Worm (Caenorhabditis elegans) whole organism, L4 larva: ENCODE results near the gene pcp-5.

Experiments used
- D1046.2 ChIP-seq: fragments of 200-800 bp; sonication (Bioruptor generic); IDR thresholded peaks from 2 replicates; pipeline ENCODE4 v1.3.6; 2022; ENCODE audit warnings: missing genetic modification characterization, missing compliant biosample characterization
- F10B5.3 ChIP-seq: sonication (generic microtip); optimal IDR thresholded peaks from 2 replicates; lab custom pipeline; 2016; ENCODE audit warnings: mild to moderate bottlenecking, missing genetic modification characterization, missing compliant biosample characterization
- F49E8.2 ChIP-seq: sonication (generic microtip); optimal IDR thresholded peaks from 2 replicates; lab custom pipeline; 2016; ENCODE audit warnings: missing compliant biosample characterization, mild to moderate bottlenecking, missing genetic modification characterization, borderline replicate concordance
- T20F7.1 ChIP-seq: fragments of 200-800 bp; sonication (Bioruptor generic); optimal IDR thresholded peaks from 2 replicates; lab custom pipeline; 2018; ENCODE audit warnings: mild to moderate bottlenecking, missing genetic modification characterization, missing compliant biosample characterization
- Y48G9A.11 ChIP-seq: fragments of 200-800 bp; sonication (Bioruptor generic); IDR thresholded peaks from 2 replicates; pipeline ENCODE4 v1.3.6; 2022; ENCODE audit warnings: missing genetic modification reagents, missing genetic modification characterization, missing compliant biosample characterization
- Y5F2A.4 ChIP-seq: fragments of 200-800 bp; sonication (Bioruptor generic); optimal IDR thresholded peaks from 2 replicates; lab custom pipeline; 2018; ENCODE audit warnings: mild to moderate bottlenecking, missing genetic modification characterization, missing compliant biosample characterization
- ZK337.2 ChIP-seq: fragments of 200-800 bp; sonication (Bioruptor generic); IDR thresholded peaks from 2 replicates; pipeline ENCODE4 v1.3.6; 2022; ENCODE audit warnings: missing genetic modification reagents, missing genetic modification characterization, missing compliant biosample characterization
- ZK546.5 ChIP-seq, 2 experiments: sonication (generic microtip); optimal IDR thresholded peaks; 2 replicates each; lab custom pipeline; 2017; ENCODE audit warnings: missing biosample characterization in 2 of 2, missing genetic modification characterization in 2 of 2
- arid-1 ChIP-seq: fragments of 200-800 bp; sonication (Bioruptor generic); conservative IDR thresholded peaks from 2 replicates; pipeline ENCODE4 v1.3.6; 2022; ENCODE audit warnings: missing genetic modification reagents, missing genetic modification characterization, missing compliant biosample characterization
- ceh-28 ChIP-seq: fragments of 150-350 bp; optimal IDR thresholded peaks from 2 replicates; lab custom pipeline; 2014; ENCODE audit warnings: missing biosample characterization, missing genetic modification reagents, missing genetic modification characterization
- ceh-32 ChIP-seq: sonication (generic microtip); optimal IDR thresholded peaks from 2 replicates; lab custom pipeline; 2016; ENCODE audit warnings: mild to moderate bottlenecking, missing genetic modification characterization, missing compliant biosample characterization; ENCODE audit not compliant: poor library complexity
- ceh-44 ChIP-seq: fragments of 200-800 bp; sonication (Bioruptor generic); IDR thresholded peaks from 2 replicates; pipeline ENCODE4 v1.3.6; 2022; ENCODE audit warnings: missing genetic modification reagents, missing genetic modification characterization, missing compliant biosample characterization
- ceh-62 ChIP-seq: sonication (generic microtip); optimal IDR thresholded peaks from 2 replicates; lab custom pipeline; 2017; ENCODE audit warnings: missing biosample characterization, missing genetic modification characterization
- ceh-82 ChIP-seq: sonication (generic microtip); optimal IDR thresholded peaks from 2 replicates; lab custom pipeline; 2017; ENCODE audit warnings: missing biosample characterization, missing genetic modification characterization
- cey-2 ChIP-seq: sonication (generic microtip); optimal IDR thresholded peaks from 3 replicates; lab custom pipeline; 2017; ENCODE audit warnings: missing genetic modification characterization, mild to moderate bottlenecking, missing compliant biosample characterization, antibody characterized with exemption, borderline replicate concordance; ENCODE audit not compliant: insufficient read depth
- ctbp-1 ChIP-seq: fragments of 200-800 bp; sonication (Bioruptor generic); IDR thresholded peaks from 2 replicates; pipeline ENCODE4 v1.3.6; 2022; ENCODE audit warnings: missing genetic modification reagents, missing genetic modification characterization, missing compliant biosample characterization
- daf-16 ChIP-seq, 3 experiments: sonication (generic microtip); optimal IDR thresholded peaks; 2 replicates each; lab custom pipeline; 2016 to 2017; ENCODE audit warnings: missing genetic modification characterization in 3 of 3, missing genetic modification reagents in 3 of 3, mild to moderate bottlenecking in 2 of 3, missing compliant biosample characterization in 2 of 3, missing biosample characterization in 1 of 3, moderate library complexity in 1 of 3
- daf-19 ChIP-seq: fragments of 200-800 bp; sonication (Bioruptor generic); conservative IDR thresholded peaks from 2 replicates; pipeline ENCODE4 v1.3.6; 2022; ENCODE audit warnings: missing genetic modification characterization, missing compliant biosample characterization
- dmd-6 ChIP-seq: fragments of 200-800 bp; sonication (Bioruptor generic); IDR thresholded peaks from 2 replicates; pipeline ENCODE4 v1.3.6; 2022; ENCODE audit warnings: missing genetic modification reagents, missing genetic modification characterization, missing compliant biosample characterization
- gei-8 ChIP-seq: fragments of 200-800 bp; sonication (Bioruptor generic); optimal IDR thresholded peaks from 2 replicates; lab custom pipeline; 2018; ENCODE audit warnings: mild to moderate bottlenecking, missing genetic modification characterization, missing compliant biosample characterization
- hif-1 ChIP-seq, 2 experiments: sonication (generic microtip); optimal IDR thresholded peaks; 2 replicates each; lab custom pipeline; 2016 to 2017; ENCODE audit warnings: missing compliant biosample characterization in 2 of 2, missing genetic modification characterization in 2 of 2, missing genetic modification reagents in 2 of 2, missing genotype in 2 of 2, mild to moderate bottlenecking in 1 of 2
- hmg-1.1 ChIP-seq: fragments of 200-800 bp; sonication (Bioruptor generic); IDR thresholded peaks from 2 replicates; pipeline ENCODE4 v1.3.6; 2022; ENCODE audit warnings: missing genetic modification reagents, missing genetic modification characterization, missing compliant biosample characterization
- lin-1 ChIP-seq: fragments of 200-800 bp; sonication (Bioruptor generic); IDR thresholded peaks from 2 replicates; pipeline ENCODE4 v1.3.6; 2022; ENCODE audit warnings: missing genetic modification reagents, missing genetic modification characterization, missing compliant biosample characterization
- lin-29 ChIP-seq: fragments of 200-800 bp; sonication (Bioruptor generic); IDR thresholded peaks from 2 replicates; pipeline ENCODE4 v1.3.6; 2022; ENCODE audit warnings: missing genetic modification reagents, missing genetic modification characterization, missing compliant biosample characterization
- lin-38 ChIP-seq: fragments of 200-800 bp; sonication (Bioruptor generic); IDR thresholded peaks from 2 replicates; pipeline ENCODE4 v1.3.6; 2022; ENCODE audit warnings: missing genetic modification reagents, missing genetic modification characterization, missing compliant biosample characterization
- lin-39 ChIP-seq: fragments of 150-350 bp; optimal IDR thresholded peaks from 2 replicates; lab custom pipeline; 2014; ENCODE audit warnings: missing biosample characterization, missing genetic modification reagents, missing genetic modification characterization
- mdt-29 ChIP-seq: fragments of 200-800 bp; sonication (Bioruptor generic); IDR thresholded peaks from 2 replicates; pipeline ENCODE4 v1.3.6; 2022; ENCODE audit warnings: missing genetic modification reagents, missing genetic modification characterization, missing compliant biosample characterization
- mep-1 ChIP-seq: fragments of 150-350 bp; sonication (generic microtip); optimal IDR thresholded peaks from 3 replicates; lab custom pipeline; 2014; ENCODE audit warnings: missing biosample characterization, missing genetic modification characterization
- mxl-3 ChIP-seq: fragments of 200-800 bp; sonication (Bioruptor generic); optimal IDR thresholded peaks from 2 replicates; lab custom pipeline; 2018; ENCODE audit warnings: mild to moderate bottlenecking, missing genetic modification characterization, missing compliant biosample characterization
- nhr-11 ChIP-seq: fragments of 150-350 bp; optimal IDR thresholded peaks from 2 replicates; lab custom pipeline; 2014; ENCODE audit warnings: missing biosample characterization, missing genetic modification characterization
- nhr-111 ChIP-seq: fragments of 200-800 bp; sonication (Bioruptor generic); optimal IDR thresholded peaks from 2 replicates; lab custom pipeline; 2018; ENCODE audit warnings: mild to moderate bottlenecking, missing genetic modification characterization, missing compliant biosample characterization
- nhr-25 ChIP-seq: sonication (generic microtip); optimal IDR thresholded peaks from 2 replicates; lab custom pipeline; 2017; ENCODE audit warnings: missing genetic modification characterization, mild to moderate bottlenecking, missing compliant biosample characterization, antibody characterized with exemption, moderate library complexity, borderline replicate concordance; ENCODE audit not compliant: insufficient read depth
- nhr-41 ChIP-seq: fragments of 200-800 bp; sonication (Bioruptor generic); IDR thresholded peaks from 2 replicates; pipeline ENCODE4 v1.3.6; 2022; ENCODE audit warnings: missing genetic modification reagents, missing genetic modification characterization, missing compliant biosample characterization
- nhr-48 ChIP-seq: sonication (generic microtip); optimal IDR thresholded peaks from 2 replicates; lab custom pipeline; 2016; ENCODE audit warnings: mild to moderate bottlenecking, missing genetic modification characterization, missing compliant biosample characterization
- nhr-6 ChIP-seq: fragments of 150-350 bp; optimal IDR thresholded peaks from 2 replicates; lab custom pipeline; 2014; ENCODE audit warnings: missing biosample characterization, missing genetic modification characterization
- nhr-77 ChIP-seq: fragments of 150-350 bp; optimal IDR thresholded peaks from 2 replicates; lab custom pipeline; 2014; ENCODE audit warnings: missing biosample characterization, missing genetic modification characterization
- pha-4 ChIP-seq, 2 experiments: fragments of 150-350 bp in 1 of 2; fragments of 200-800 bp in 1 of 2; sonication (Bioruptor generic) in 1 of 2; IDR thresholded peaks in 1 of 2; optimal IDR thresholded peaks in 1 of 2; 2 replicates each; pipeline versions ENCODE4 v1.3.6 to Lab custom; 2014 to 2022; ENCODE audit warnings: missing genetic modification characterization in 2 of 2, missing genetic modification reagents in 2 of 2, missing biosample characterization in 1 of 2, missing compliant biosample characterization in 1 of 2
- php-3 ChIP-seq: fragments of 200-800 bp; sonication (Bioruptor generic); IDR thresholded peaks from 2 replicates; pipeline ENCODE4 v1.3.6; 2022; ENCODE audit warnings: missing genetic modification reagents, missing genetic modification characterization, missing compliant biosample characterization
- pqm-1 ChIP-seq: sonication (generic microtip); optimal IDR thresholded peaks from 2 replicates; lab custom pipeline; 2017; ENCODE audit warnings: missing biosample characterization, missing genetic modification characterization
- snpc-1.2 ChIP-seq: fragments of 200-800 bp; sonication (Bioruptor generic); IDR thresholded peaks from 2 replicates; pipeline ENCODE4 v1.3.6; 2022; ENCODE audit warnings: missing genetic modification reagents, missing genetic modification characterization, missing compliant biosample characterization
- snpc-4 ChIP-seq: fragments of 150-350 bp; optimal IDR thresholded peaks from 2 replicates; lab custom pipeline; 2014; ENCODE audit warnings: missing biosample characterization, missing genetic modification characterization
- spr-1 ChIP-seq: sonication (generic microtip); optimal IDR thresholded peaks from 2 replicates; lab custom pipeline; 2016; ENCODE audit warnings: mild to moderate bottlenecking, missing genetic modification characterization, missing compliant biosample characterization
- spr-3 ChIP-seq: fragments of 200-800 bp; sonication (Bioruptor generic); optimal IDR thresholded peaks from 2 replicates; lab custom pipeline; 2018; ENCODE audit warnings: mild to moderate bottlenecking, missing genetic modification characterization, missing compliant biosample characterization
- tag-97 ChIP-seq: fragments of 200-800 bp; sonication (Bioruptor generic); IDR thresholded peaks from 2 replicates; pipeline ENCODE4 v1.3.6; 2022; ENCODE audit warnings: missing genetic modification characterization, missing compliant biosample characterization
- unc-130 ChIP-seq: sonication (generic microtip); optimal IDR thresholded peaks from 2 replicates; lab custom pipeline; 2016; ENCODE audit warnings: missing genetic modification reagents, missing genetic modification characterization, missing compliant biosample characterization
- unc-39 ChIP-seq: sonication (generic microtip); optimal IDR thresholded peaks from 2 replicates; lab custom pipeline; 2017; ENCODE audit warnings: missing biosample characterization, missing genetic modification characterization
- zip-2 ChIP-seq: fragments of 150-350 bp; optimal IDR thresholded peaks from 2 replicates; lab custom pipeline; 2014; ENCODE audit warnings: missing biosample characterization, missing genetic modification characterization
- ztf-11 ChIP-seq: fragments of 150-350 bp; optimal IDR thresholded peaks from 2 replicates; lab custom pipeline; 2014; ENCODE audit warnings: missing biosample characterization, missing genetic modification characterization

The pcp-5 gene

DNA sequence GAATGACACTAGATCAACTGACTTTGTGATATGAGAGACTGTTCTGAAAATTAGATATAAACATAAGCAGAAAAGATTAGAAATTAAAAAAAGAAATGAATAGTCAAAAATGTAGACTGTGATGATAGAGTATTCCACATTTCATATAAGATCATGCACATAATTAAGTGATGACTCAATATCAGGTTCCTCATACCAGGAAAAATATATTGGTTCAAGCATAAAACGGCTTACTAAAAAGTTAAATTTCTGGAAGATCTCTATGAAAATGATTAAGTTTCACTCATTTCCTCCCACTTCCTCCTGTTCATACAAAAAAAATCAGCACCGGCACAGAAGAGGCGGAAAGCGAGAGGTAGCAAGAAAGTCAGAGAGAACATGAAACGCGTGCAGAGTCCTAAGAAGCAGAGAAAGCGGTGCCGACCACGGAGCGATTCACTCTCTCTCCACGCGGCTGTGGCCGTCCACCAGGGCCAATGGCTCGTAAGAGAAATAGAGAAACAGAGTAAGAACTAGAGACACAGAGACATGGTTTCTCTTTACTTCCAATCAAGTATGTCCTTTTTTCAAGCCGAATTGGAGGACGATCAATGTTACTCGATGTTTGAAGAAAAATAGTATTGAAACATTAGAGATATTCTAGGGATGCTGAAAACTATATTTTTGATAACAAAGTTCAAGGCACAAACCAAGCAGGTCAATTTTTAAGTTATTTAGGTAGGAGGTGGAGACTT, 15.7 kb downstream of the pcp-5 start, which contains the start of the genes ZK688.5 and fahd-1 (continued):
- TF ChIP-seq tag-97 (GFP tag; lab: Robert Waterston, UW) = no peak
- TF ChIP-seq lin-1 = peak; percentile 69
- TF ChIP-seq ztf-11 (tag; lab: Kevin White, UChicago) = no peak
- TF ChIP-seq arid-1 (GFP tag; lab: Robert Waterston, UW) = peak; percentile 47; the same call in 1 of the 2 replicates
- TF ChIP-seq nhr-11 (tag; lab: Kevin White, UChicago) = peak; percentile 78
- TF ChIP-seq nhr-77 (tag; lab: Kevin White, UChicago) = no peak
- TF ChIP-seq Y5F2A.4 (GFP tag; lab: Kevin White, UChicago) = no peak
- no peak for TF ChIP-seq ceh-44 (GFP tag; lab: Robert Waterston, UW)
- no peak for TF ChIP-seq zip-2 (tag; lab: Kevin White, UChicago)
- TF ChIP-seq Y48G9A.11 = no peak
- TF ChIP-seq pqm-1 (tag; lab: Kevin White, UChicago) = peak; percentile 48
- TF ChIP-seq nhr-25 (tag; lab: Kevin White, UChicago) = peak; percentile 85
- no peak for TF ChIP-seq unc-130 (GFP tag; lab: Kevin White, UChicago)
- TF ChIP-seq ZK337.2 (GFP tag; lab: Robert Waterston, UW) = no peak
- no peak for TF ChIP-seq unc-39 (tag; lab: Kevin White, UChicago)
- no peak for TF ChIP-seq ceh-82 (tag; lab: Kevin White, UChicago)
- TF ChIP-seq F49E8.2 (tag; lab: Kevin White, UChicago) = no peak
- no peak for TF ChIP-seq nhr-111 (GFP tag; lab: Kevin White, UChicago)
- TF ChIP-seq cey-2 (tag; lab: Kevin White, UChicago) = no peak
- no peak for TF ChIP-seq D1046.2 (GFP tag; lab: Robert Waterston, UW)
- no peak for TF ChIP-seq snpc-4 (tag; lab: Kevin White, UChicago)
- TF ChIP-seq nhr-48 = peak; percentile 31
- no peak for TF ChIP-seq ZK546.5 (tag; optimal IDR thresholded peaks at IDR 0.05; lab: Kevin White, UChicago)
- TF ChIP-seq lin-29 (GFP tag; lab: Robert Waterston, UW) = no peak
- TF ChIP-seq hif-1 (tag; optimal IDR thresholded peaks at IDR 0.05; lab: Kevin White, UChicago) = peak in 1 of 2 experiments; percentile 68
- TF ChIP-seq gei-8 (GFP tag; lab: Kevin White, UChicago) = no peak
- peak; percentile 40 for TF ChIP-seq T20F7.1
- TF ChIP-seq daf-16 (GFP tag; optimal IDR thresholded peaks at IDR 0.05; lab: Kevin White, UChicago) = no peak
- TF ChIP-seq daf-16 (tag; optimal IDR thresholded peaks at IDR 0.05; lab: Kevin White, UChicago) = peak; percentile 58
- no peak for TF ChIP-seq nhr-41 (GFP tag; lab: Robert Waterston, UW)
- TF ChIP-seq mxl-3 (GFP tag; lab: Kevin White, UChicago) = peak; percentile 98
- TF ChIP-seq daf-19 (GFP tag; lab: Robert Waterston, UW) = no peak
- no peak for TF ChIP-seq ceh-62 (tag; lab: Kevin White, UChicago)
- peak; percentile 57 for TF ChIP-seq ctbp-1
- TF ChIP-seq snpc-1.2 (GFP tag; lab: Robert Waterston, UW) = no peak
- TF ChIP-seq php-3 (GFP tag; lab: Robert Waterston, UW) = 0 out of 2 replicates have a peak, but pooled peaks have one; percentile 25
- TF ChIP-seq spr-3 (GFP tag; lab: Kevin White, UChicago) = no peak
- TF ChIP-seq mdt-29 (GFP tag; lab: Robert Waterston, UW) = no peak
- no peak for TF ChIP-seq lin-39 (tag; lab: Kevin White, UChicago)
- TF ChIP-seq nhr-6 (tag; lab: Kevin White, UChicago) = peak; percentile 47
- TF ChIP-seq ceh-32 = no peak
- TF ChIP-seq spr-1 (tag; lab: Kevin White, UChicago) = peak; percentile 22
- peak; percentile 55 for TF ChIP-seq lin-38
- peak; percentile 72 for TF ChIP-seq dmd-6 (GFP tag; lab: Robert Waterston, UW)
- TF ChIP-seq F10B5.3 (tag; lab: Kevin White, UChicago) = no peak
- TF ChIP-seq mep-1 = peak; percentile 88
- no peak; the same call in 1 of the 2 replicates for TF ChIP-seq pha-4 (GFP tag; IDR thresholded peaks at IDR 0.05; lab: Robert Waterston, UW)
- TF ChIP-seq pha-4 (tag; optimal IDR thresholded peaks at IDR 0.05; lab: Kevin White, UChicago) = peak; percentile 63
- no peak for TF ChIP-seq ceh-28 (tag; lab: Kevin White, UChicago)
- peak; percentile 92 for TF ChIP-seq hmg-1.1
